Worm (Caenorhabditis elegans) whole organism, L1 larva: Measurements from ENCODE around the gene D2023.6.

Experiments
- C16A3.4 ChIP-seq: fragments of 150-350 bp; optimal IDR thresholded peaks from 2 replicates; lab custom pipeline; 2014; ENCODE audit warnings: missing biosample characterization, missing genetic modification characterization
- alr-1 ChIP-seq: fragments of 200-800 bp; sonication (Bioruptor generic); optimal IDR thresholded peaks from 2 replicates; lab custom pipeline; 2018; ENCODE audit warnings: borderline replicate concordance, mild to moderate bottlenecking, missing genetic modification characterization, missing compliant biosample characterization
- blmp-1 ChIP-seq: fragments of 150-350 bp; optimal IDR thresholded peaks from 2 replicates; lab custom pipeline; 2014; ENCODE audit warnings: missing biosample characterization, missing genetic modification characterization
- ceh-88 ChIP-seq: fragments of 200-800 bp; sonication (Bioruptor generic); IDR thresholded peaks from 2 replicates; pipeline ENCODE4 v1.3.6; 2022; ENCODE audit warnings: missing genetic modification characterization, missing compliant biosample characterization
- ceh-90 ChIP-seq: sonication (generic microtip); optimal IDR thresholded peaks from 2 replicates; lab custom pipeline; 2016; ENCODE audit warnings: missing genetic modification characterization, missing compliant biosample characterization
- dpl-1 ChIP-seq, 3 experiments: fragments of 150-350 bp in 2 of 3; sonication (generic microtip) in 1 of 3; optimal IDR thresholded peaks; 2 replicates each; lab custom pipeline; 2014 to 2017; ENCODE audit warnings: missing biosample characterization in 3 of 3, missing genetic modification characterization in 3 of 3, missing genetic modification reagents in 3 of 3
- efl-1 ChIP-seq, 4 experiments: fragments of 150-350 bp; optimal IDR thresholded peaks in 3 of 4; peaks in 1 of 4; 1 replicate in 1 of 4; 2 replicates in 3 of 4; lab custom pipeline; 2014; ENCODE audit warnings: missing biosample characterization in 2 of 4, missing genetic modification characterization in 2 of 4, missing genetic modification reagents in 2 of 4
- egl-13 ChIP-seq: sonication (generic microtip); optimal IDR thresholded peaks from 2 replicates; lab custom pipeline; 2016; ENCODE audit warnings: missing genotype, missing genetic modification reagents, missing genetic modification characterization, missing compliant biosample characterization
- egl-27 ChIP-seq, 2 experiments: fragments of 150-350 bp in 1 of 2; sonication (generic microtip); optimal IDR thresholded peaks; 3 replicates each; lab custom pipeline; 2017 to 2018; ENCODE audit warnings: missing biosample characterization in 2 of 2, missing genetic modification characterization in 2 of 2, missing genetic modification reagents in 2 of 2
- elt-2 ChIP-seq: sonication (generic microtip); optimal IDR thresholded peaks from 2 replicates; lab custom pipeline; 2016; ENCODE audit warnings: missing genetic modification characterization, mild to moderate bottlenecking, inconsistent platforms, missing compliant biosample characterization, missing genetic modification reagents
- elt-3 ChIP-seq, 6 experiments: fragments of 150-350 bp in 1 of 6; sonication (generic microtip); optimal IDR thresholded peaks; 2 replicates each; lab custom pipeline; 2017 to 2018; ENCODE audit warnings: missing biosample characterization in 6 of 6, missing genetic modification characterization in 6 of 6, inconsistent platforms in 1 of 6
- ets-5 ChIP-seq: fragments of 200-800 bp; sonication (Bioruptor generic); IDR thresholded peaks from 2 replicates; pipeline ENCODE4 v1.3.6; 2022; ENCODE audit warnings: missing genetic modification characterization, missing compliant biosample characterization
- grh-1 ChIP-seq: fragments of 200-800 bp; sonication (Bioruptor generic); IDR thresholded peaks from 2 replicates; pipeline ENCODE4 v1.3.6; 2022; ENCODE audit warnings: missing genetic modification reagents, missing genetic modification characterization, missing compliant biosample characterization
- hpl-2 ChIP-seq: fragments of 150-350 bp; optimal IDR thresholded peaks from 2 replicates; lab custom pipeline; 2014; ENCODE audit warnings: missing biosample characterization, missing genetic modification reagents, missing genetic modification characterization
- irx-1 ChIP-seq: sonication (generic microtip); optimal IDR thresholded peaks from 2 replicates; lab custom pipeline; 2016; ENCODE audit warnings: missing genetic modification characterization, missing compliant biosample characterization
- isw-1 ChIP-seq: fragments of 200-800 bp; sonication (Bioruptor generic); IDR thresholded peaks from 2 replicates; pipeline ENCODE4 v1.3.6; 2022; ENCODE audit warnings: missing genetic modification characterization, missing compliant biosample characterization
- jun-1 ChIP-seq: fragments of 150-350 bp; optimal IDR thresholded peaks from 2 replicates; lab custom pipeline; 2014; ENCODE audit warnings: missing biosample characterization, missing genetic modification reagents, missing genetic modification characterization
- lin-13 ChIP-seq: fragments of 150-350 bp; optimal IDR thresholded peaks from 2 replicates; lab custom pipeline; 2014; ENCODE audit warnings: missing biosample characterization, missing genetic modification reagents, missing genetic modification characterization
- lin-14 ChIP-seq: fragments of 200-800 bp; sonication (Bioruptor generic); optimal IDR thresholded peaks from 2 replicates; lab custom pipeline; 2018; ENCODE audit warnings: mild to moderate bottlenecking, missing genetic modification characterization, moderate library complexity, missing compliant biosample characterization
- lin-35 ChIP-seq, 2 experiments: fragments of 150-350 bp; optimal IDR thresholded peaks; 2 replicates each; lab custom pipeline; 2014; ENCODE audit warnings: missing biosample characterization in 2 of 2, missing genetic modification characterization in 2 of 2, missing genetic modification reagents in 2 of 2
- lir-3 ChIP-seq: sonication (generic microtip); optimal IDR thresholded peaks from 2 replicates; lab custom pipeline; 2016; ENCODE audit warnings: mild to moderate bottlenecking, missing genetic modification characterization, moderate library complexity, missing compliant biosample characterization; ENCODE audit not compliant: poor library complexity
- lsy-2 ChIP-seq, 2 experiments: fragments of 150-350 bp; optimal IDR thresholded peaks; 2 replicates each; lab custom pipeline; 2014; ENCODE audit warnings: missing biosample characterization in 2 of 2, missing genetic modification characterization in 2 of 2
- mab-9 ChIP-seq: fragments of 200-800 bp; sonication (Bioruptor generic); IDR thresholded peaks from 2 replicates; pipeline ENCODE4 v1.3.6; 2022; ENCODE audit warnings: missing genetic modification reagents, missing genetic modification characterization, missing compliant biosample characterization
- mdl-1 ChIP-seq, 2 experiments: fragments of 150-350 bp; optimal IDR thresholded peaks; 2 replicates each; lab custom pipeline; 2014 to 2017; ENCODE audit warnings: missing biosample characterization in 2 of 2, missing genetic modification characterization in 2 of 2, inconsistent platforms in 1 of 2
- mef-2 ChIP-seq: fragments of 150-350 bp; optimal IDR thresholded peaks from 2 replicates; lab custom pipeline; 2014; ENCODE audit warnings: missing biosample characterization, missing genetic modification characterization
- mep-1 ChIP-seq: fragments of 150-350 bp; optimal IDR thresholded peaks from 2 replicates; lab custom pipeline; 2014; ENCODE audit warnings: missing biosample characterization, missing genetic modification characterization
- nhr-19 ChIP-seq: fragments of 200-800 bp; sonication (Bioruptor generic); conservative IDR thresholded peaks from 2 replicates; pipeline ENCODE4 v1.3.6; 2022; ENCODE audit warnings: missing genetic modification characterization, missing compliant biosample characterization
- nhr-20 ChIP-seq: sonication (generic microtip); optimal IDR thresholded peaks from 2 replicates; lab custom pipeline; 2016; ENCODE audit warnings: mild to moderate bottlenecking, missing genetic modification characterization, missing compliant biosample characterization
- nhr-47 ChIP-seq: sonication (generic microtip); optimal IDR thresholded peaks from 2 replicates; lab custom pipeline; 2016; ENCODE audit warnings: mild to moderate bottlenecking, missing genetic modification characterization, moderate library complexity, missing compliant biosample characterization
- nhr-71 ChIP-seq: sonication (generic microtip); optimal IDR thresholded peaks from 2 replicates; lab custom pipeline; 2016; ENCODE audit warnings: mild to moderate bottlenecking, missing genetic modification characterization, moderate library complexity, missing compliant biosample characterization
- nhr-77 ChIP-seq: fragments of 150-350 bp; optimal IDR thresholded peaks from 2 replicates; lab custom pipeline; 2014; ENCODE audit warnings: missing biosample characterization, missing genetic modification characterization
- nhr-84 ChIP-seq: sonication (generic microtip); optimal IDR thresholded peaks from 2 replicates; lab custom pipeline; 2017; ENCODE audit warnings: missing biosample characterization, missing genetic modification characterization
- nhr-85 ChIP-seq: sonication (generic microtip); peaks from one replicate; lab custom pipeline; 2016; ENCODE audit warnings: missing genetic modification characterization, inconsistent platforms, missing compliant biosample characterization
- nhr-90 ChIP-seq: sonication (generic microtip); optimal IDR thresholded peaks from 2 replicates; lab custom pipeline; 2016; ENCODE audit warnings: mild to moderate bottlenecking, missing genetic modification characterization, missing compliant biosample characterization; ENCODE audit not compliant: poor library complexity
- pqm-1 ChIP-seq: sonication (generic microtip); optimal IDR thresholded peaks from 3 replicates; lab custom pipeline; 2017; ENCODE audit warnings: missing biosample characterization, missing genetic modification characterization
- skn-1 ChIP-seq: fragments of 150-350 bp; optimal IDR thresholded peaks from 2 replicates; lab custom pipeline; 2014; ENCODE audit warnings: missing biosample characterization, missing genetic modification characterization
- snu-23 ChIP-seq: sonication (generic microtip); optimal IDR thresholded peaks from 2 replicates; lab custom pipeline; 2016; ENCODE audit warnings: missing genetic modification characterization, missing compliant biosample characterization
- swsn-7 ChIP-seq: sonication (generic microtip); optimal IDR thresholded peaks from 2 replicates; lab custom pipeline; 2016; ENCODE audit warnings: missing genetic modification characterization, missing compliant biosample characterization
- tbx-2 ChIP-seq: sonication (generic microtip); optimal IDR thresholded peaks from 2 replicates; lab custom pipeline; 2016; ENCODE audit warnings: missing genetic modification characterization, missing compliant biosample characterization
- tlp-1 ChIP-seq: fragments of 150-350 bp; optimal IDR thresholded peaks from 2 replicates; lab custom pipeline; 2014; ENCODE audit warnings: missing biosample characterization, missing genetic modification characterization
- unc-130 ChIP-seq: fragments of 150-350 bp; optimal IDR thresholded peaks from 2 replicates; lab custom pipeline; 2017; ENCODE audit warnings: missing biosample characterization, missing genetic modification characterization, inconsistent platforms
- unc-30 ChIP-seq: sonication (generic microtip); optimal IDR thresholded peaks from 2 replicates; lab custom pipeline; 2017; ENCODE audit warnings: missing biosample characterization, missing genetic modification characterization
- unc-62 ChIP-seq: fragments of 150-350 bp; optimal IDR thresholded peaks from 2 replicates; lab custom pipeline; 2014; ENCODE audit warnings: missing biosample characterization, missing genetic modification reagents, missing genetic modification characterization
- unc-98 ChIP-seq: fragments of 200-800 bp; sonication (Bioruptor generic); IDR thresholded peaks from 2 replicates; pipeline ENCODE4 v1.3.6; 2022; ENCODE audit warnings: missing genetic modification characterization, missing compliant biosample characterization
- vab-15 ChIP-seq: sonication (generic microtip); optimal IDR thresholded peaks from 2 replicates; lab custom pipeline; 2017; ENCODE audit warnings: missing genotype, mild to moderate bottlenecking, missing genetic modification characterization, missing compliant biosample characterization
- xbp-1 ChIP-seq: sonication (generic microtip); optimal IDR thresholded peaks from 2 replicates; lab custom pipeline; 2016; ENCODE audit warnings: missing genetic modification characterization, missing compliant biosample characterization
- zag-1 ChIP-seq: fragments of 150-350 bp; optimal IDR thresholded peaks from 2 replicates; lab custom pipeline; 2014; ENCODE audit warnings: missing biosample characterization, missing genetic modification characterization
- zip-4 ChIP-seq: fragments of 200-800 bp; sonication (Bioruptor generic); optimal IDR thresholded peaks from 2 replicates; lab custom pipeline; 2018; ENCODE audit warnings: mild to moderate bottlenecking, missing genetic modification characterization, moderate library complexity, missing compliant biosample characterization
- ztf-11 ChIP-seq, 2 experiments: sonication (generic microtip); optimal IDR thresholded peaks; 2 replicates each; lab custom pipeline; 2016 to 2017; ENCODE audit warnings: missing genetic modification characterization in 2 of 2, missing biosample characterization in 1 of 2, missing compliant biosample characterization in 1 of 2
- ztf-4 ChIP-seq: fragments of 150-350 bp; optimal IDR thresholded peaks from 2 replicates; lab custom pipeline; 2014; ENCODE audit warnings: missing biosample characterization, missing genetic modification characterization

Gene D2023.6

DNA sequence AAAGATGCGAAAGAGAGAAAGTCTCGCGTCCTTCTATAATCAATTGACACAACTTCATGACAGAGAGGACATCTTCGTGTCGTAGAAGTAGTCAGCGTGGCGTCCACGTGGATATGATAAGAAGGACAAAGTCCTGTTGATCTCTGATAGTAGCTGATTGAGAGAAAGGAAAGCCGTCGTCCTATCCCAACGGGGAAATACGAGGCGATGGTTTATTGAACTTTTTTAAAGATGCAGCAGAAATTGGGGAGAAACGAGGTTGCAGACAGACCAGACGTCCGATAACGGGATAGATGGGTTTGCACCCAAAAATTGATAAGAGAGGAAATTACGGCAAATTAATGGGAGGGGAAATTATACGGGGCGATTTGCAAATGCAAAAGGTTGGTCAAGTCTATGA lies 24.6 kb upstream of the D2023.6 start:
- TF ChIP-seq ztf-11 (tag; optimal IDR thresholded peaks at IDR 0.05; lab: Kevin White, UChicago) (no peak), isw-1 (GFP tag; lab: Robert Waterston, UW) (no peak), egl-27 (tag; optimal IDR thresholded peaks at IDR 0.05; lab: Kevin White, UChicago) (peak in 1 of 2 experiments; percentile 60), grh-1 (peak; percentile 86), unc-62 (GFP tag; lab: Kevin White, UChicago) (no peak), unc-130 (tag; lab: Kevin White, UChicago) (peak; percentile 86), jun-1 (peak; percentile 27), nhr-85 (tag; lab: Kevin White, UChicago) (peak; percentile 99), zip-4 (GFP tag; lab: Kevin White, UChicago) (no peak), nhr-20 (peak; percentile 95), efl-1 (optimal IDR thresholded peaks at IDR 0.05; lab: Kevin White, UChicago) (no peak), efl-1 (GFP tag; optimal IDR thresholded peaks at IDR 0.05 in 1 of 2; lab: Kevin White, UChicago) (peak in 1 of 2 experiments; percentile 1), ceh-90 (tag; lab: Kevin White, UChicago) (no peak), mdl-1 (tag; optimal IDR thresholded peaks at IDR 0.05; lab: Kevin White, UChicago) (peak; percentile 23 to 98), vab-15 (tag; lab: Kevin White, UChicago) (no peak), elt-2 (no peak), ceh-88 (GFP tag; lab: Robert Waterston, UW) (no peak), irx-1 (tag; lab: Kevin White, UChicago) (no peak), ztf-4 (tag; lab: Kevin White, UChicago) (peak; percentile 55), swsn-7 (tag; lab: Kevin White, UChicago) (peak; percentile 19), lin-13 (GFP tag; lab: Kevin White, UChicago) (peak; percentile 11), unc-30 (tag; lab: Kevin White, UChicago) (no peak), nhr-84 (tag; lab: Kevin White, UChicago) (no peak), tbx-2 (tag; lab: Kevin White, UChicago) (peak; percentile 84), lsy-2 (tag; optimal IDR thresholded peaks at IDR 0.05; lab: Kevin White, UChicago) (peak; percentile 30 to 61), blmp-1 (tag; lab: Kevin White, UChicago) (peak; percentile 98), lin-35 (GFP tag; optimal IDR thresholded peaks at IDR 0.05; lab: Kevin White, UChicago) (peak in 1 of 2 experiments; percentile 69), nhr-90 (tag; lab: Kevin White, UChicago) (peak; percentile 89), nhr-19 (GFP tag; lab: Robert Waterston, UW) (peak; percentile 81), snu-23 (GFP tag; lab: Kevin White, UChicago) (peak; percentile 77), nhr-71 (tag; lab: Kevin White, UChicago) (peak; percentile 91), elt-3 (tag; optimal IDR thresholded peaks at IDR 0.05; lab: Kevin White, UChicago) (peak; percentile 84 to 100 (median 98)), ets-5 (no peak), nhr-47 (tag; lab: Kevin White, UChicago) (peak; percentile 73), lin-14 (GFP tag; lab: Kevin White, UChicago) (peak; percentile 89), mef-2 (tag; lab: Kevin White, UChicago) (no peak), mep-1 (peak; percentile 36), hpl-2 (GFP tag; lab: Kevin White, UChicago) (no peak), nhr-77 (tag; lab: Kevin White, UChicago) (peak; percentile 45), dpl-1 (GFP tag; optimal IDR thresholded peaks at IDR 0.05; lab: Kevin White, UChicago) (peak in 1 of 3 experiments; percentile 22), C16A3.4 (tag; lab: Kevin White, UChicago) (peak; percentile 48), alr-1 (tag; lab: Kevin White, UChicago) (no peak), skn-1 (no peak), pqm-1 (tag; lab: Kevin White, UChicago) (no peak), egl-13 (tag; lab: Kevin White, UChicago) (no peak), lir-3 (tag; lab: Kevin White, UChicago) (no peak), zag-1 (no peak), unc-98 (GFP tag; lab: Robert Waterston, UW) (no peak), xbp-1 (tag; lab: Kevin White, UChicago) (peak; percentile 25), tlp-1 (tag; lab: Kevin White, UChicago) (no peak), mab-9 (GFP tag; lab: Robert Waterston, UW) (no peak)
